Worm (Caenorhabditis elegans): ENCODE results near the gene sqt-2.

ce11 chrII:61013-61412 lies 37.9 kb downstream of the sqt-2 start, which contains the start of gene C23H3.2:
- no peak for TF ChIP-seq dao-5 (tag; optimal IDR thresholded peaks at IDR 0.05)
- TF ChIP-seq him-1 (tag; optimal IDR thresholded peaks at IDR 0.05), result no peak
- TF ChIP-seq W03F9.2 (tag; optimal IDR thresholded peaks at IDR 0.05), result no peak

Data from whole organism, L4/young adult.